Worm (Caenorhabditis elegans): ENCODE data around the gene lgc-37.

Gene lgc-37

ce11 chrIII:12784854-12785253 is at the start of gene lgc-37:
Gene lgc-37, plus strand, starts transcription at chrIII:12785154.
- TF ChIP-seq T22C8.4 (GFP tag; IDR thresholded peaks at IDR 0.05) (no peak), klf-2 (GFP tag; conservative IDR thresholded peaks at IDR 0.05) (no peak), tab-1 (GFP tag; IDR thresholded peaks at IDR 0.05) (no peak), ztf-23 (GFP tag; IDR thresholded peaks at IDR 0.05) (no peak), cog-1 (tag; optimal IDR thresholded peaks at IDR 0.05) (no peak), ztf-29 (GFP tag; IDR thresholded peaks at IDR 0.05) (no peak), ref-1 (GFP tag; conservative IDR thresholded peaks at IDR 0.05) (no peak), flt-1 (GFP tag; IDR thresholded peaks at IDR 0.05) (no peak), med-1 (GFP tag; optimal IDR thresholded peaks at IDR 0.05; ENCODE audit: insufficient read depth) (no peak)

- no peak for TF ChIP-seq ref-1 (GFP tag; conservative IDR thresholded peaks at IDR 0.05)
- no peak for TF ChIP-seq ztf-29 (GFP tag; IDR thresholded peaks at IDR 0.05)
- no peak for TF ChIP-seq klf-2 (GFP tag; conservative IDR thresholded peaks at IDR 0.05)
These were observed 46.0 kb upstream of the lgc-37 start for ce11 chrIII:12738935-12739334.

- TF ChIP-seq cog-1 (tag; optimal IDR thresholded peaks at IDR 0.05): no peak
- no peak for TF ChIP-seq ztf-23 (GFP tag; IDR thresholded peaks at IDR 0.05)
- no peak for TF ChIP-seq med-1 (GFP tag; optimal IDR thresholded peaks at IDR 0.05; ENCODE audit: insufficient read depth)
These were observed 44.6 kb upstream of the lgc-37 start for ce11 chrIII:12740313-12740712.

- TF ChIP-seq T22C8.4 (GFP tag; IDR thresholded peaks at IDR 0.05) (no peak), tab-1 (GFP tag; IDR thresholded peaks at IDR 0.05) (no peak), ztf-23 (GFP tag; IDR thresholded peaks at IDR 0.05) (no peak), ztf-29 (GFP tag; IDR thresholded peaks at IDR 0.05) (no peak), cog-1 (tag; optimal IDR thresholded peaks at IDR 0.05) (no peak), med-1 (GFP tag; optimal IDR thresholded peaks at IDR 0.05; ENCODE audit: insufficient read depth) (no peak), klf-2 (GFP tag; conservative IDR thresholded peaks at IDR 0.05) (no peak), flt-1 (GFP tag; IDR thresholded peaks at IDR 0.05) (no peak), ref-1 (GFP tag; conservative IDR thresholded peaks at IDR 0.05) (no peak)
These were observed 41.4 kb upstream of the lgc-37 start for ce11 chrIII:12743515-12743914.

ce11 chrIII:12746369-12746855 is 38.5 kb upstream of the lgc-37 start, which contains the start of gene Y111B2A.21:
Gene Y111B2A.21, plus strand, starts transcription at chrIII:12746419.
- no peak for TF ChIP-seq T22C8.4 (GFP tag; IDR thresholded peaks at IDR 0.05)
- TF ChIP-seq ztf-29 (GFP tag; IDR thresholded peaks at IDR 0.05): no peak
- TF ChIP-seq flt-1 (GFP tag; IDR thresholded peaks at IDR 0.05): no peak
- TF ChIP-seq klf-2 (GFP tag; conservative IDR thresholded peaks at IDR 0.05): no peak
- TF ChIP-seq cog-1 (tag; optimal IDR thresholded peaks at IDR 0.05): no peak
- no peak for TF ChIP-seq tab-1 (GFP tag; IDR thresholded peaks at IDR 0.05)
- no peak for TF ChIP-seq ztf-23 (GFP tag; IDR thresholded peaks at IDR 0.05)
- no peak for TF ChIP-seq med-1 (GFP tag; optimal IDR thresholded peaks at IDR 0.05; ENCODE audit: insufficient read depth)
- TF ChIP-seq ref-1 (GFP tag; conservative IDR thresholded peaks at IDR 0.05): no peak

- TF ChIP-seq cog-1 (tag; optimal IDR thresholded peaks at IDR 0.05) (no peak), ref-1 (GFP tag; conservative IDR thresholded peaks at IDR 0.05) (no peak), T22C8.4 (GFP tag; IDR thresholded peaks at IDR 0.05) (no peak), klf-2 (GFP tag; conservative IDR thresholded peaks at IDR 0.05) (no peak), med-1 (GFP tag; optimal IDR thresholded peaks at IDR 0.05; ENCODE audit: insufficient read depth) (no peak), ztf-29 (GFP tag; IDR thresholded peaks at IDR 0.05) (no peak), flt-1 (GFP tag; IDR thresholded peaks at IDR 0.05) (no peak), tab-1 (GFP tag; IDR thresholded peaks at IDR 0.05) (no peak), ztf-23 (GFP tag; IDR thresholded peaks at IDR 0.05) (no peak)
These were observed 34.1 kb upstream of the lgc-37 start, which contains the start of the genes irld-60 and irld-20 for ce11 chrIII:12750831-12751230. Gene irld-60, minus strand, starts transcription at chrIII:12750931. Gene irld-20, plus strand, starts transcription at chrIII:12751109.

ce11 chrIII:12755048-12755447 is 29.9 kb upstream of the lgc-37 start, which contains the start of gene srw-10:
Gene srw-10, plus strand, starts transcription at chrIII:12755348.
- TF ChIP-seq ztf-29 (GFP tag; IDR thresholded peaks at IDR 0.05) (no peak), klf-2 (GFP tag; conservative IDR thresholded peaks at IDR 0.05) (no peak), ref-1 (GFP tag; conservative IDR thresholded peaks at IDR 0.05) (no peak), T22C8.4 (GFP tag; IDR thresholded peaks at IDR 0.05) (no peak), med-1 (GFP tag; optimal IDR thresholded peaks at IDR 0.05; ENCODE audit: insufficient read depth) (no peak), tab-1 (GFP tag; IDR thresholded peaks at IDR 0.05) (no peak), flt-1 (GFP tag; IDR thresholded peaks at IDR 0.05) (no peak), ztf-23 (GFP tag; IDR thresholded peaks at IDR 0.05) (no peak)

- TF ChIP-seq tab-1 (GFP tag; IDR thresholded peaks at IDR 0.05) (no peak), cog-1 (tag; optimal IDR thresholded peaks at IDR 0.05) (no peak), T22C8.4 (GFP tag; IDR thresholded peaks at IDR 0.05) (no peak), ref-1 (GFP tag; conservative IDR thresholded peaks at IDR 0.05) (no peak), flt-1 (GFP tag; IDR thresholded peaks at IDR 0.05) (no peak), ztf-23 (GFP tag; IDR thresholded peaks at IDR 0.05) (no peak), ztf-29 (GFP tag; IDR thresholded peaks at IDR 0.05) (no peak), med-1 (GFP tag; optimal IDR thresholded peaks at IDR 0.05; ENCODE audit: insufficient read depth) (no peak), klf-2 (GFP tag; conservative IDR thresholded peaks at IDR 0.05) (no peak)
These were observed 27.6 kb upstream of the lgc-37 start, which contains the start of gene srw-9 for ce11 chrIII:12757367-12757766. Gene srw-9, plus strand, starts transcription at chrIII:12757667.

ce11 chrIII:12764241-12764640 is 20.7 kb upstream of the lgc-37 start, which contains the start of the genes irld-19 and irld-61:
Gene irld-19, minus strand, starts transcription at chrIII:12764341.
Gene irld-61, plus strand, starts transcription at chrIII:12764553.
- no peak for TF ChIP-seq cog-1 (tag; optimal IDR thresholded peaks at IDR 0.05)
- no peak for TF ChIP-seq T22C8.4 (GFP tag; IDR thresholded peaks at IDR 0.05)
- TF ChIP-seq tab-1 (GFP tag; IDR thresholded peaks at IDR 0.05): no peak
- no peak for TF ChIP-seq ztf-29 (GFP tag; IDR thresholded peaks at IDR 0.05)
- TF ChIP-seq ref-1 (GFP tag; conservative IDR thresholded peaks at IDR 0.05): no peak
- TF ChIP-seq med-1 (GFP tag; optimal IDR thresholded peaks at IDR 0.05; ENCODE audit: insufficient read depth): no peak
- TF ChIP-seq flt-1 (GFP tag; IDR thresholded peaks at IDR 0.05): no peak
- no peak for TF ChIP-seq klf-2 (GFP tag; conservative IDR thresholded peaks at IDR 0.05)

- TF ChIP-seq T22C8.4 (GFP tag; IDR thresholded peaks at IDR 0.05) (no peak), ztf-23 (GFP tag; IDR thresholded peaks at IDR 0.05) (no peak), flt-1 (GFP tag; IDR thresholded peaks at IDR 0.05) (no peak)
These were observed 11.2 kb upstream of the lgc-37 start for ce11 chrIII:12773753-12774152.
